Worm (Caenorhabditis elegans): ENCODE data around the gene math-5.
"Not testable (repeated sequence)": the region's sequence is repeated elsewhere in the genome, so short reads cannot be mapped to it uniquely, and the experiment has no call there.

The math-5 gene

ce11 chrII:1862334-1862733 is 20.3 kb downstream of the math-5 start, which contains the start of gene fbxb-98:
TSS of gene fbxb-98 (plus strand) at chrII:1862634.
- not testable (repeated sequence) for TF ChIP-seq nhr-76 (tag; optimal IDR thresholded peaks at IDR 0.05); drap-1 (GFP tag; optimal IDR thresholded peaks at IDR 0.05); ceh-83 (GFP tag; optimal IDR thresholded peaks at IDR 0.05)

- peak; percentile 2 for TF ChIP-seq mep-1 (tag; optimal IDR thresholded peaks at IDR 0.05)
These were observed 21.3 kb downstream of the math-5 start, which contains the start of gene C16C4.18 for ce11 chrII:1861285-1861793. TSS of gene C16C4.18 (minus strand) at chrII:1861335.

- not testable (repeated sequence) for TF ChIP-seq blmp-1 (tag; optimal IDR thresholded peaks at IDR 0.05); flh-1 (GFP tag; optimal IDR thresholded peaks at IDR 0.05); ceh-83 (GFP tag; optimal IDR thresholded peaks at IDR 0.05)
These were observed 28.5 kb downstream of the math-5 start, which contains the start of gene fbxb-95 for ce11 chrII:1854094-1854493. TSS of gene fbxb-95 (plus strand) at chrII:1854394.

ce11 chrII:1852503-1852902 is 30.1 kb downstream of the math-5 start, which contains the start of gene C52E2.2:
TSS of gene C52E2.2 (plus strand) at chrII:1852803.
- no peak for TF ChIP-seq lin-32 (GFP tag; optimal IDR thresholded peaks at IDR 0.05)
- TF ChIP-seq hlh-1 (tag; optimal IDR thresholded peaks at IDR 0.05) = no peak
- TF ChIP-seq lin-13 (tag; optimal IDR thresholded peaks at IDR 0.05) = no peak
- no peak for TF ChIP-seq ces-1 (GFP tag; optimal IDR thresholded peaks at IDR 0.05)
- no peak for TF ChIP-seq drap-1 (GFP tag; optimal IDR thresholded peaks at IDR 0.05)
- no peak for TF ChIP-seq pha-4 (tag; optimal IDR thresholded peaks at IDR 0.05)
- no peak for TF ChIP-seq snpc-4 (tag; optimal IDR thresholded peaks at IDR 0.05)
- no peak for TF ChIP-seq M03D4.4 (tag; optimal IDR thresholded peaks at IDR 0.05)

ce11 chrII:1851716-1852115 is 30.9 kb downstream of the math-5 start:
- TF ChIP-seq mep-1 (tag; optimal IDR thresholded peaks at IDR 0.05) (no peak), unc-120 (tag; optimal IDR thresholded peaks at IDR 0.05; ENCODE audit: poor library complexity, severe bottlenecking) (no peak)

ce11 chrII:1850840-1851294 is 31.7 kb downstream of the math-5 start, which contains the start of gene C52E2.3:
TSS of gene C52E2.3 (plus strand) at chrII:1851244.
- TF ChIP-seq unc-62 (GFP tag; optimal IDR thresholded peaks at IDR 0.05) (no peak), pha-4 (tag; optimal IDR thresholded peaks at IDR 0.05) (no peak), elt-1 (tag; optimal IDR thresholded peaks at IDR 0.05; ENCODE audit: borderline replicate concordance, insufficient read depth) (peak; percentile 62), nhr-76 (tag; optimal IDR thresholded peaks at IDR 0.05) (no peak), elt-3 (tag; optimal IDR thresholded peaks at IDR 0.05) (peak; percentile 85), zip-8 (tag; optimal IDR thresholded peaks at IDR 0.05) (no peak)

ce11 chrII:1850299-1850698 is 32.3 kb downstream of the math-5 start, which contains the start of gene fbxb-96:
TSS of gene fbxb-96 (minus strand) at chrII:1850399.
- no peak for TF ChIP-seq pha-4 (tag; optimal IDR thresholded peaks at IDR 0.05)
- TF ChIP-seq nhr-28 (tag; optimal IDR thresholded peaks at IDR 0.05) = no peak
- no peak for TF ChIP-seq bed-3 (GFP tag; optimal IDR thresholded peaks at IDR 0.05)
- no peak for TF ChIP-seq lin-13 (tag; optimal IDR thresholded peaks at IDR 0.05)
- TF ChIP-seq ztf-11 (tag; optimal IDR thresholded peaks at IDR 0.05) = no peak
- no peak for TF ChIP-seq zip-8 (tag; optimal IDR thresholded peaks at IDR 0.05)
- TF ChIP-seq hlh-1 (tag; optimal IDR thresholded peaks at IDR 0.05) = no peak
- TF ChIP-seq mls-2 (tag; optimal IDR thresholded peaks at IDR 0.05) = no peak
- no peak for TF ChIP-seq lsy-2 (tag; optimal IDR thresholded peaks at IDR 0.05)
- no peak for TF ChIP-seq nhr-76 (tag; optimal IDR thresholded peaks at IDR 0.05)

- TF ChIP-seq hlh-1 (tag; optimal IDR thresholded peaks at IDR 0.05) (no peak), lin-13 (tag; optimal IDR thresholded peaks at IDR 0.05) (no peak), unc-120 (tag; optimal IDR thresholded peaks at IDR 0.05; ENCODE audit: poor library complexity, severe bottlenecking) (peak; percentile 51)
These were observed 34.5 kb downstream of the math-5 start, which contains the start of gene fbxb-97 for ce11 chrII:1848109-1848508. TSS of gene fbxb-97 (minus strand) at chrII:1848161.

Data from whole organism, mixed stage, embryonic.